Fruit fly (Drosophila melanogaster) whole organism, pupa: ENCODE measurements around the gene iav.

Experiments used
- CG10348 ChIP-seq: fragments of 200-800 bp; sonication (Bioruptor generic); IDR thresholded peaks from 2 replicates; pipeline ENCODE4 v1.3.6; 2022; ENCODE audit warnings: missing biosample characterization, missing genetic modification characterization
- CG12605 ChIP-seq: fragments of 200-800 bp; sonication (Bioruptor generic); IDR thresholded peaks from 2 replicates; pipeline ENCODE4 v1.3.6; 2022; ENCODE audit warnings: missing biosample characterization, missing genetic modification characterization
- CG13204 ChIP-seq: fragments of 200-800 bp; sonication (Bioruptor generic); optimal IDR thresholded peaks from 2 replicates; lab custom pipeline; 2018; ENCODE audit warnings: missing biosample characterization, mild to moderate bottlenecking, missing genetic modification characterization, moderate library complexity
- CG15710 ChIP-seq: fragments of 200-800 bp; sonication (Bioruptor generic); optimal IDR thresholded peaks from 2 replicates; lab custom pipeline; 2018; ENCODE audit warnings: missing biosample characterization, mild to moderate bottlenecking, missing genetic modification characterization, moderate library complexity
- CG34367 ChIP-seq: fragments of 200-800 bp; sonication (Bioruptor generic); optimal IDR thresholded peaks from 2 replicates; lab custom pipeline; 2018; ENCODE audit warnings: missing biosample characterization, mild to moderate bottlenecking, missing genetic modification characterization
- CG8159 ChIP-seq: fragments of 200-800 bp; sonication (Bioruptor generic); optimal IDR thresholded peaks from 3 replicates; lab custom pipeline; 2018; ENCODE audit warnings: missing biosample characterization, mild to moderate bottlenecking, missing genetic modification characterization, moderate library complexity
- EcR ChIP-seq: fragments of 200-800 bp; sonication (Bioruptor generic); optimal IDR thresholded peaks from 3 replicates; lab custom pipeline; 2019; ENCODE audit warnings: missing biosample characterization, missing genetic modification characterization, mild to moderate bottlenecking, moderate library complexity, missing genetic modification reagents
- Ets98B ChIP-seq: fragments of 200-800 bp; sonication (Bioruptor generic); IDR thresholded peaks from 2 replicates; pipeline ENCODE4 v1.3.6; 2022; ENCODE audit warnings: missing biosample characterization, missing genetic modification characterization
- Pif1A ChIP-seq: fragments of 200-800 bp; sonication (Bioruptor generic); optimal IDR thresholded peaks from 3 replicates; lab custom pipeline; 2016; ENCODE audit warnings: missing biosample characterization, missing genetic modification characterization
- Pif1B ChIP-seq: fragments of 200-800 bp; sonication (Bioruptor generic); optimal IDR thresholded peaks from 3 replicates; lab custom pipeline; 2016; ENCODE audit warnings: missing biosample characterization, missing genetic modification characterization
- gl ChIP-seq: fragments of 200-800 bp; sonication (Bioruptor generic); optimal IDR thresholded peaks from 2 replicates; lab custom pipeline; 2018; ENCODE audit warnings: missing biosample characterization, mild to moderate bottlenecking, missing genetic modification characterization
- rn ChIP-seq: fragments of 200-800 bp; sonication (Bioruptor generic); IDR thresholded peaks from 2 replicates; pipeline ENCODE4 v1.3.6; 2022; ENCODE audit warnings: missing biosample characterization, missing genetic modification characterization

DNA sequence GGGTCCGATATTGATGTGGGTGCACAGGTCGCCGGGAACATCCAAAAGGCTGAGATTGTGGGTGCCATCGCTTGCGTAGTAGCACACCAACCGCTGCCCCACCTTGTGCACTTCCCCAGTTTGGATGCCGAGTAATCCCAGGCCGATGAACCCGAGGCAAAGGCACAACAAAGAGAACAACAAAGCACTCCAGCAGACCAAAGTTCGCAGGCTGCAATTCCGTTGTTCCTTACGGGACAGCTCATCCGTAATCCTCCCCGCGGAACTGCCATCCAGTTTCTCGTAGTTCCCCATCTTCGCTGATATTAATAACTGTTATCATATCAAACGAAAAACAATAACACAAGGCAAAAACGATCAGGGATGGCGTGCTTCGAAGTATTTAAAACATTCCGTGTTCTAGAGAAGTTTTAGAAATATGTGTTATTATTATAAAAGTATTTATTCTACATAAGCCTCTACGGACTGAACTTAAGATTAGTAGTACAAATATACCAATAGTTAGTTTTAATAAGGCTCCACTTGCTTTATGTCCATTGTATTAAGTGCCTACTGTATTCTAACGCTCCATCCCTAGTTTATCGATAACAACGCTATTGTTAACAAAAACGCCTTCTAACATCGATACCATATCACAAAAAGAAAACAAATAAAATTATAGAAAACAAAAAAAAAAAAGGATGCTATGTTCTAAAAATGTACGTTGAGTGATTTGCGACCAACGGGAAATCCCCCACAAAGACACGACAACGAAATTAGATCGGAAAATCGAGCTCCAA lies 35.6 kb downstream of the iav start, which contains the start of the genes Cht11 and CG4558:
- peak; percentile 78 for TF ChIP-seq Ets98B
- TF ChIP-seq Pif1A = peak; percentile 75
- peak; percentile 64 for TF ChIP-seq rn
- peak; percentile 92 for TF ChIP-seq EcR
- TF ChIP-seq CG12605 (GFP tag; lab: Robert Waterston, UW) = peak; percentile 86
- TF ChIP-seq CG10348 (GFP tag; lab: Robert Waterston, UW) = peak; percentile 40; the same call in 1 of the 2 replicates
- peak; percentile 68 for TF ChIP-seq CG34367 (tag; lab: Kevin White, UChicago)
- peak; percentile 41 for TF ChIP-seq CG13204 (GFP tag; lab: Kevin White, UChicago)
- peak; percentile 83 for TF ChIP-seq CG8159 (tag; lab: Kevin White, UChicago)
- TF ChIP-seq Pif1B = peak; percentile 66
- peak; percentile 81 for TF ChIP-seq CG15710
- peak; percentile 12 for TF ChIP-seq gl (tag; lab: Kevin White, UChicago)
